Fruit fly (Drosophila melanogaster): ENCODE data around the gene CG9902.

CG9902 gene

DNA sequence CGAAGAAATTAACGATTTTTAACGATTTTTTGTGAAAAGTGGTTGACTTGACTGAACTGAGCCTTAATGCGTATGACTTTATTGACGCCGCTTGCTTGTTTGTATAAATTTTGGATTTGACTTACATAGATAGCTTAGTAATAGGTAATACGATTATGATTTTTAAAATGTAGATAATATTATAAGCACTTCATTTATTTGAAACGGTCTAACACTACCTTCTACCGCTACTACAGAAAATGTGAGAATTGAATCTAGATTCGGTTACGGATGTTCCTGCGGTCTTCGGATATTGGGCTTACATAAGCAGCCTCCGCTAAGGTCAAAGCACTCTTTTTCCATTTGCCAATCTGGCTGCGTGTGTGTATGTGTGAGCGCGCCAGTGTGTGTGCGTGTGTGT, 22.0 kb downstream of the CG9902 start, which contains the start of gene Cnx14D:
TSS of gene Cnx14D (minus strand) at position 101 of the 400 bp plus-strand sequence.
- TF ChIP-seq CG8119 (GFP tag; IDR thresholded peaks at IDR 0.05): no peak
- no peak for TF ChIP-seq CG9139 (GFP tag; optimal IDR thresholded peaks at IDR 0.05)
- TF ChIP-seq cyc (GFP tag; optimal IDR thresholded peaks at IDR 0.05): no peak
- TF ChIP-seq eg (GFP tag; IDR thresholded peaks at IDR 0.05): no peak
- TF ChIP-seq CG6854 (GFP tag; optimal IDR thresholded peaks at IDR 0.05): no peak
- no peak for TF ChIP-seq acj6 (GFP tag; optimal IDR thresholded peaks at IDR 0.05)
- TF ChIP-seq pdm3 (GFP tag; optimal IDR thresholded peaks at IDR 0.05): no peak
- no peak for TF ChIP-seq Ets96B (tag; optimal IDR thresholded peaks at IDR 0.05)
- TF ChIP-seq Eip93F (GFP tag; optimal IDR thresholded peaks at IDR 0.05): no peak
- TF ChIP-seq CG7368 (GFP tag; optimal IDR thresholded peaks at IDR 0.05): no peak
- TF ChIP-seq Eip78C (GFP tag): no peak
- no peak for TF ChIP-seq OdsH (GFP tag; optimal IDR thresholded peaks at IDR 0.05)
- no peak for TF ChIP-seq Hr38 (GFP tag; optimal IDR thresholded peaks at IDR 0.05)
- TF ChIP-seq fkh (GFP tag; optimal IDR thresholded peaks at IDR 0.05): no peak
- no peak for TF ChIP-seq CG8632 (GFP tag; optimal IDR thresholded peaks at IDR 0.05)
- no peak for TF ChIP-seq Hr4 (GFP tag; optimal IDR thresholded peaks at IDR 0.05)
- TF ChIP-seq CG6276 (GFP tag; optimal IDR thresholded peaks at IDR 0.05): no peak
- TF ChIP-seq CG15336 (GFP tag; IDR thresholded peaks at IDR 0.05): no peak
- TF ChIP-seq spab (GFP tag; optimal IDR thresholded peaks at IDR 0.05): no peak
- TF ChIP-seq CG32006 (GFP tag; optimal IDR thresholded peaks at IDR 0.05): no peak

Data from whole organism, prepupa.